Worm (Caenorhabditis elegans) whole organism, young adult: ENCODE results near the gene M6.4.
A peak's percentile ranks its signal among the peaks of the same experiment; 100 is the strongest.

ENCODE experiments used
- C17E4.6 ChIP-seq: fragments of 200-800 bp; sonication (Bioruptor generic); IDR thresholded peaks from 2 replicates; pipeline ENCODE4 v1.3.6; 2022; ENCODE audit warnings: missing genetic modification reagents, missing genetic modification characterization, missing compliant biosample characterization
- F49E8.2 ChIP-seq: sonication (generic microtip); optimal IDR thresholded peaks from 3 replicates; lab custom pipeline; 2017; ENCODE audit warnings: missing genetic modification characterization, mild to moderate bottlenecking, missing compliant biosample characterization, antibody characterized with exemption, moderate library complexity; ENCODE audit not compliant: insufficient read depth
- F57A8.1 ChIP-seq: fragments of 200-800 bp; sonication (Bioruptor generic); optimal IDR thresholded peaks from 2 replicates; lab custom pipeline; 2018; ENCODE audit warnings: mild to moderate bottlenecking, missing genetic modification characterization, moderate library complexity, missing compliant biosample characterization
- K11D2.4 ChIP-seq: fragments of 200-800 bp; sonication (Bioruptor generic); IDR thresholded peaks from 2 replicates; pipeline ENCODE4 v1.3.6; 2022; ENCODE audit warnings: missing genetic modification reagents, missing genetic modification characterization, missing compliant biosample characterization
- K12H6.12 ChIP-seq: fragments of 200-800 bp; sonication (Bioruptor generic); optimal IDR thresholded peaks from 2 replicates; lab custom pipeline; 2018; ENCODE audit warnings: mild to moderate bottlenecking, missing genetic modification characterization, missing compliant biosample characterization
- T26A5.8 ChIP-seq: sonication (generic microtip); optimal IDR thresholded peaks from 2 replicates; lab custom pipeline; 2016; ENCODE audit warnings: missing genetic modification characterization, missing compliant biosample characterization
- Y53G8AR.9 ChIP-seq: fragments of 200-800 bp; sonication (Bioruptor generic); conservative IDR thresholded peaks from 2 replicates; pipeline ENCODE4 v1.3.6; 2022; ENCODE audit warnings: missing genetic modification reagents, missing genetic modification characterization, missing compliant biosample characterization
- Y56A3A.18 ChIP-seq: fragments of 200-800 bp; sonication (Bioruptor generic); IDR thresholded peaks from 2 replicates; pipeline ENCODE4 v1.3.6; 2022; ENCODE audit warnings: missing genetic modification reagents, missing genetic modification characterization, missing compliant biosample characterization
- ama-1 ChIP-seq, 3 experiments: fragments of 150-350 bp in 1 of 3; sonication (generic microtip) in 2 of 3; optimal IDR thresholded peaks; 2 replicates each; lab custom pipeline; 2014 to 2018; ENCODE audit warnings: missing biosample characterization in 2 of 3, missing genetic modification characterization in 2 of 3, missing genetic modification reagents in 2 of 3
- atf-7 ChIP-seq: sonication (generic microtip); optimal IDR thresholded peaks from 2 replicates; lab custom pipeline; 2017; ENCODE audit warnings: mild to moderate bottlenecking, missing genetic modification characterization, missing compliant biosample characterization
- attf-6 ChIP-seq: fragments of 200-800 bp; sonication (Bioruptor generic); IDR thresholded peaks from 2 replicates; pipeline ENCODE4 v1.3.6; 2022; ENCODE audit warnings: missing genetic modification reagents, missing genetic modification characterization, missing compliant biosample characterization
- cebp-1 ChIP-seq, 2 experiments: fragments of 200-800 bp in 1 of 2; sonication (Bioruptor generic) in 1 of 2; sonication (generic microtip) in 1 of 2; IDR thresholded peaks in 1 of 2; optimal IDR thresholded peaks in 1 of 2; 2 replicates each; pipeline versions ENCODE4 v1.3.6 to Lab custom; 2017 to 2022; ENCODE audit warnings: missing compliant biosample characterization in 2 of 2, missing genetic modification characterization in 2 of 2, mild to moderate bottlenecking in 1 of 2, missing genetic modification reagents in 1 of 2, moderate library complexity in 1 of 2
- dox-1 ChIP-seq: fragments of 200-800 bp; sonication (Bioruptor generic); IDR thresholded peaks from 2 replicates; pipeline ENCODE4 v1.3.6; 2022; ENCODE audit warnings: missing genetic modification reagents, missing genetic modification characterization, missing compliant biosample characterization
- efl-1 ChIP-seq: fragments of 150-350 bp; optimal IDR thresholded peaks from 2 replicates; lab custom pipeline; 2014; ENCODE audit warnings: missing biosample characterization, missing genetic modification reagents, missing genetic modification characterization
- egrh-3 ChIP-seq: fragments of 200-800 bp; sonication (Bioruptor generic); IDR thresholded peaks from 2 replicates; pipeline ENCODE4 v1.3.6; 2022; ENCODE audit warnings: missing genetic modification reagents, missing genetic modification characterization, missing compliant biosample characterization
- hlh-12 ChIP-seq: sonication (generic microtip); optimal IDR thresholded peaks from 2 replicates; lab custom pipeline; 2016; ENCODE audit warnings: missing genetic modification characterization, missing compliant biosample characterization
- hlh-26 ChIP-seq: fragments of 200-800 bp; sonication (Bioruptor generic); conservative IDR thresholded peaks from 2 replicates; pipeline ENCODE4 v1.3.6; 2022; ENCODE audit warnings: missing genetic modification reagents, missing genetic modification characterization, missing compliant biosample characterization
- hmg-20 ChIP-seq: fragments of 200-800 bp; sonication (Bioruptor generic); IDR thresholded peaks from 2 replicates; pipeline ENCODE4 v1.3.6; 2022; ENCODE audit warnings: missing genetic modification reagents, missing genetic modification characterization, missing compliant biosample characterization
- lin-26 ChIP-seq: fragments of 200-800 bp; sonication (Bioruptor generic); IDR thresholded peaks from 2 replicates; pipeline ENCODE4 v1.3.6; 2022; ENCODE audit warnings: missing genetic modification reagents, missing genetic modification characterization, missing compliant biosample characterization
- lir-1 ChIP-seq: fragments of 200-800 bp; sonication (Bioruptor generic); conservative IDR thresholded peaks from 2 replicates; pipeline ENCODE4 v1.3.6; 2022; ENCODE audit warnings: missing genetic modification reagents, missing genetic modification characterization, missing compliant biosample characterization
- lsl-1 ChIP-seq: fragments of 200-800 bp; sonication (Bioruptor generic); optimal IDR thresholded peaks from 2 replicates; lab custom pipeline; 2018; ENCODE audit warnings: mild to moderate bottlenecking, missing genetic modification characterization, moderate library complexity, missing compliant biosample characterization
- madf-8 ChIP-seq: fragments of 200-800 bp; sonication (Bioruptor generic); conservative IDR thresholded peaks from 2 replicates; pipeline ENCODE4 v1.3.6; 2022; ENCODE audit warnings: missing genetic modification reagents, missing genetic modification characterization, missing compliant biosample characterization
- mcd-1 ChIP-seq: fragments of 200-800 bp; sonication (Bioruptor generic); IDR thresholded peaks from 2 replicates; pipeline ENCODE4 v1.3.6; 2022; ENCODE audit warnings: missing genetic modification reagents, missing genetic modification characterization, missing compliant biosample characterization
- nfya-1 ChIP-seq: sonication (generic microtip); optimal IDR thresholded peaks from 2 replicates; lab custom pipeline; 2017; ENCODE audit warnings: antibody characterized with exemption, missing compliant biosample characterization, missing genetic modification characterization, borderline replicate concordance; ENCODE audit not compliant: insufficient read depth
- nfya-2 ChIP-seq: fragments of 200-800 bp; sonication (Bioruptor generic); IDR thresholded peaks from 2 replicates; pipeline ENCODE4 v1.3.6; 2022; ENCODE audit warnings: missing genetic modification reagents, missing genetic modification characterization, missing compliant biosample characterization
- nfyb-1 ChIP-seq: fragments of 200-800 bp; sonication (Bioruptor generic); IDR thresholded peaks from 2 replicates; pipeline ENCODE4 v1.3.6; 2022; ENCODE audit warnings: missing genetic modification reagents, missing genetic modification characterization, missing compliant biosample characterization
- nhr-120 ChIP-seq: fragments of 200-800 bp; sonication (Bioruptor generic); IDR thresholded peaks from 2 replicates; pipeline ENCODE4 v1.3.6; 2022; ENCODE audit warnings: missing genetic modification characterization, missing compliant biosample characterization
- nhr-179 ChIP-seq: sonication (generic microtip); optimal IDR thresholded peaks from 2 replicates; lab custom pipeline; 2016; ENCODE audit warnings: mild to moderate bottlenecking, missing genetic modification characterization, missing compliant biosample characterization
- nhr-80 ChIP-seq: sonication (generic microtip); optimal IDR thresholded peaks from 2 replicates; lab custom pipeline; 2016; ENCODE audit warnings: missing genetic modification characterization, missing compliant biosample characterization
- nhr-90 ChIP-seq: sonication (generic microtip); optimal IDR thresholded peaks from 2 replicates; lab custom pipeline; 2016; ENCODE audit warnings: missing genotype, mild to moderate bottlenecking, missing genetic modification characterization, missing compliant biosample characterization
- pbrm-1 ChIP-seq: fragments of 200-800 bp; sonication (Bioruptor generic); IDR thresholded peaks from 2 replicates; pipeline ENCODE4 v1.3.6; 2022; ENCODE audit warnings: missing genetic modification reagents, missing genetic modification characterization, missing compliant biosample characterization
- rpc-1 ChIP-seq, 2 experiments: fragments of 150-350 bp in 1 of 2; sonication (generic microtip) in 1 of 2; optimal IDR thresholded peaks; 2 replicates each; lab custom pipeline; 2014 to 2018; ENCODE audit warnings: missing biosample characterization in 1 of 2, missing genetic modification characterization in 1 of 2, missing genetic modification reagents in 1 of 2, missing genotype in 1 of 2
- sdz-38 ChIP-seq: sonication (generic microtip); optimal IDR thresholded peaks from 2 replicates; lab custom pipeline; 2016; ENCODE audit warnings: missing genotype, missing genetic modification characterization, missing compliant biosample characterization
- snpc-1.1 ChIP-seq: sonication (generic microtip); optimal IDR thresholded peaks from 2 replicates; lab custom pipeline; 2017; ENCODE audit warnings: missing genetic modification characterization, mild to moderate bottlenecking, missing compliant biosample characterization, antibody characterized with exemption, moderate library complexity, missing genotype, missing genetic modification reagents; ENCODE audit not compliant: insufficient read depth
- sptf-2 ChIP-seq: fragments of 200-800 bp; sonication (Bioruptor generic); optimal IDR thresholded peaks from 2 replicates; lab custom pipeline; 2018; ENCODE audit warnings: mild to moderate bottlenecking, missing genetic modification characterization, missing compliant biosample characterization
- tlf-1 ChIP-seq: fragments of 200-800 bp; sonication (Bioruptor generic); optimal IDR thresholded peaks from 2 replicates; lab custom pipeline; 2018; ENCODE audit warnings: mild to moderate bottlenecking, missing genetic modification characterization, missing compliant biosample characterization
- unc-62 ChIP-seq: fragments of 150-350 bp; optimal IDR thresholded peaks from 2 replicates; lab custom pipeline; 2014; ENCODE audit warnings: missing biosample characterization, missing genetic modification reagents, missing genetic modification characterization
- zim-3 ChIP-seq: sonication (generic microtip); optimal IDR thresholded peaks from 2 replicates; lab custom pipeline; 2017; ENCODE audit warnings: mild to moderate bottlenecking, missing genetic modification characterization, moderate library complexity, missing compliant biosample characterization

M6.4 gene

ce11 chrX:661727-662330 is 32.8 kb downstream of the M6.4 start, which contains the start of gene rund-1 (continued):
- TF ChIP-seq F49E8.2 (tag; lab: Kevin White, UChicago), result no peak
- TF ChIP-seq nhr-80 (tag; lab: Kevin White, UChicago), result peak; percentile 38
- TF ChIP-seq nfya-2 (GFP tag; lab: Robert Waterston, UW), result no peak

DNA sequence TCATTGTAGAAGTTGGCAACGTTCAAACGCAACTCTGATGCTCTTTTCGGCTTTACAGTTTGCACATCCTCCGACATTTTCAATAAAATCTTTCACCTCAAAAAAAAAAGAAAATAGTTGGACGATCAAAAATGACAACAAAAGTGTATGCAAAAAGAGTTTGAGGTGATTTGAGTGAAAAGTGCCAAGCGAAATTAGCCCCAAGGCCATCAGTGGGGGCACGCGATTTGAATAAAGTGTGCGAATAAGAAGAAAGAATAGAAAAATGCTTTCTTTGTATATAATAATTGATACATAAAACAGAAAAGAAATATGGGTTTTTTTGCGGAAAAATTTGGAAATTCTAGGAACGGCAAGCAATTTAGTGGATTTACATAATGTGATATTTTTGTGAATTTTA is 37.1 kb downstream of the M6.4 start, which contains the start of gene T19D7.5:
Gene T19D7.5, minus strand, starts transcription at position 101 of the 400 bp plus-strand sequence.
- TF ChIP-seq madf-8, result no peak
- TF ChIP-seq lin-26 (GFP tag; lab: Robert Waterston, UW), result no peak
- TF ChIP-seq K11D2.4 (GFP tag; lab: Robert Waterston, UW), result no peak
- TF ChIP-seq hlh-26, result no peak
- no peak for TF ChIP-seq F57A8.1 (GFP tag; lab: Kevin White, UChicago)
- TF ChIP-seq Y56A3A.18 (GFP tag; lab: Robert Waterston, UW), result no peak
- TF ChIP-seq lir-1 (GFP tag; lab: Robert Waterston, UW), result no peak
- no peak for TF ChIP-seq nhr-179 (tag; lab: Kevin White, UChicago)
- no peak for TF ChIP-seq attf-6 (GFP tag; lab: Robert Waterston, UW)
- no peak for TF ChIP-seq C17E4.6
- TF ChIP-seq hlh-12, result no peak
- no peak for TF ChIP-seq tlf-1 (GFP tag; lab: Kevin White, UChicago)
- no peak for TF ChIP-seq nfyb-1 (GFP tag; lab: Robert Waterston, UW)
- TF ChIP-seq ama-1 (optimal IDR thresholded peaks at IDR 0.05; lab: Kevin White, UChicago), result no peak
- TF ChIP-seq ama-1 (GFP tag; optimal IDR thresholded peaks at IDR 0.05; lab: Kevin White, UChicago), result no peak
- TF ChIP-seq lsl-1 (GFP tag; lab: Kevin White, UChicago), result no peak
- no peak for TF ChIP-seq egrh-3 (GFP tag; lab: Robert Waterston, UW)
- TF ChIP-seq cebp-1 (GFP tag; IDR thresholded peaks at IDR 0.05; lab: Robert Waterston, UW), result no peak
- TF ChIP-seq cebp-1 (tag; optimal IDR thresholded peaks at IDR 0.05; lab: Kevin White, UChicago), result no peak
- TF ChIP-seq nhr-120 (GFP tag; lab: Robert Waterston, UW), result no peak

DNA sequence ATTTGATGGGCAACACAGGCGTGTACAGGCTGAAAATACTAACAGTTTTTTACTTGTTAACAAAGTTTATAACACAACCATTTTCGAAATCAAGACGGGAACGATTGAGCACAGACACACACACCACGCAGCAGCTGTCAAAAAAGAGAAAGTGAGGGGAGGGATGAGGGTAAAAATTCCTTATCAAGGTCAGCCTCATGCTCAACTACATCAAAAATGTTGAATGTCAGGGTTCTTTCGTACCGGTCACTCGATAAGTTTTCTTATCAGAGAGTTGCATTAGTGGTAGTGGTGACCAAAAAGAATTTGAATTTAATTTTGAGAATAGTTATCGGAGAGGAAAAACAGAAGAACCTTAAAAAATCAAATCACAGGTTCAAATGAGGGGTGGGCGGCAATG is 41.6 kb downstream of the M6.4 start, which contains the start of gene T19D7.6:
Gene T19D7.6, minus strand, starts transcription at position 198 of the 400 bp plus-strand sequence.
- TF ChIP-seq unc-62 (GFP tag; lab: Kevin White, UChicago) (peak; percentile 43), nhr-80 (tag; lab: Kevin White, UChicago) (peak; percentile 92), zim-3 (tag; lab: Kevin White, UChicago) (no peak), pbrm-1 (GFP tag; lab: Robert Waterston, UW) (no peak)

DNA sequence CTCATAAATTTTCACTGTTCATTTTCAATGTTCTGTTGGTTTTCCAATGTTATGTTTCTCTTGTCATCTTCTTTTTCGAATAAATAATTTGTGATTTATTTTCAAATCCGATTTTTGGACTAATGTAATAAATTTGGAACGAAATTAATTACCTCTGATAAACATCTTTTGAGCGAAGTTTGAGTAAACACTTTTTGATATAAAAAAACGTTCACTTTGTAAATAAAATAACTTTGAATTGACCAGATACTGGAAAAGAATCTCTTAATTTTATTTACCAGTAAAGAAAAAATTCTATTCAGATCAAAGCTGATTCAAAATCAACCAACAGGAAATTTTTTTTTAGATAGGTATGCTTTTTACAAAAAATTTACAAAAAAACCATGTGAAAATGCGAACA is 42.8 kb downstream of the M6.4 start, which contains the start of gene lgc-32:
Gene lgc-32, plus strand, starts transcription at position 301 of the 400 bp plus-strand sequence.
- TF ChIP-seq nfya-1 (tag; lab: Kevin White, UChicago), result no peak
- no peak for TF ChIP-seq hmg-20 (GFP tag; lab: Robert Waterston, UW)
- TF ChIP-seq hlh-12, result no peak
- TF ChIP-seq sdz-38 (tag; lab: Kevin White, UChicago), result no peak
- no peak for TF ChIP-seq Y53G8AR.9 (GFP tag; lab: Robert Waterston, UW)
- TF ChIP-seq K12H6.12 (tag; lab: Kevin White, UChicago), result no peak
- TF ChIP-seq efl-1, result no peak
- TF ChIP-seq mcd-1 (GFP tag; lab: Robert Waterston, UW), result no peak
- no peak for TF ChIP-seq sptf-2 (GFP tag; lab: Kevin White, UChicago)
- no peak for TF ChIP-seq T26A5.8 (tag; lab: Kevin White, UChicago)
- TF ChIP-seq dox-1 (GFP tag; lab: Robert Waterston, UW), result no peak
- no peak for TF ChIP-seq nhr-90 (tag; lab: Kevin White, UChicago)
- TF ChIP-seq rpc-1 (optimal IDR thresholded peaks at IDR 0.05; lab: Kevin White, UChicago), result no peak
- no peak for TF ChIP-seq rpc-1 (tag; optimal IDR thresholded peaks at IDR 0.05; lab: Kevin White, UChicago)
- no peak for TF ChIP-seq snpc-1.1 (tag; lab: Kevin White, UChicago)
- no peak for TF ChIP-seq atf-7 (tag; lab: Kevin White, UChicago)
